Fruit fly (Drosophila melanogaster) whole organism, wandering third instar larva: Measurements from ENCODE around the gene Atxn7.

Experiments used
- Dfd ChIP-seq: fragments of >200 bp; optimal IDR thresholded peaks from 2 replicates; lab custom pipeline; 2017; ENCODE audit warnings: missing biosample characterization, missing genetic modification characterization
- Dif ChIP-seq: fragments of 200-275, 200-300 bp; sonication (Bioruptor generic); optimal IDR thresholded peaks from 2 replicates; lab custom pipeline; 2018; ENCODE audit warnings: missing biosample characterization, missing genetic modification characterization; ENCODE audit not compliant: partially characterized antibody
- HLH106 ChIP-seq: fragments of 200-800 bp; optimal IDR thresholded peaks from 3 replicates; lab custom pipeline; 2019; ENCODE audit warnings: missing biosample characterization, mild to moderate bottlenecking, missing genetic modification characterization, moderate library complexity
- pan ChIP-seq: fragments of >200 bp; optimal IDR thresholded peaks from 2 replicates; lab custom pipeline; 2017
- psq ChIP-seq: fragments of 200-800 bp; sonication (Bioruptor generic); optimal IDR thresholded peaks from 3 replicates; lab custom pipeline; 2017; ENCODE audit warnings: missing biosample characterization, mild to moderate bottlenecking, missing genetic modification characterization, moderate library complexity
- rgr ChIP-seq: fragments of 200-800 bp; sonication (Bioruptor generic); optimal IDR thresholded peaks from 3 replicates; lab custom pipeline; 2016; ENCODE audit warnings: missing biosample characterization, mild to moderate bottlenecking, missing genetic modification characterization
- usp ChIP-seq: fragments of >200 bp; optimal IDR thresholded peaks from 2 replicates; lab custom pipeline; 2017; ENCODE audit warnings: missing biosample characterization, missing genetic modification characterization

DNA sequence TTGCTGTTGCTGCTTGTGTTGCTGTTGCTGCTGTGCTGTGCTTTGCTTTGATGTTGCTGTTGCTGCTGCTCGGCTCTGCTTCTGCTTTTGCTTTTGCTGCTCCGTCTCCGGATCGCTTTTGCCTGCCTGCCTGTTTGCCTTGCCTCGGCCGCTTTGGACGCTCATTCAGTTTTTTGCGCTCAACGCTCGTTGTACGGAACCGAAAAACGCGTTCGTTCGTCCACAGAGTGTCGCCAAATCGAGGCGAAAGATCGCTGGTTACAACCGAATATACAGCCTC lies 52.5 kb downstream of the Atxn7 start, which contains the start of gene dpp:
- TF ChIP-seq rgr (GFP tag; lab: Kevin White, UChicago): no peak
- TF ChIP-seq Dfd (GFP tag; lab: Kevin White, UChicago): peak; percentile 63
- TF ChIP-seq pan (lab: Kevin White, UChicago): no peak
- TF ChIP-seq Dif (GFP tag; lab: Kevin White, UChicago): no peak
- no peak for TF ChIP-seq usp (GFP tag; lab: Kevin White, UChicago)
- no peak for TF ChIP-seq HLH106 (tag; lab: Kevin White, UChicago)
- TF ChIP-seq psq (GFP tag; lab: Kevin White, UChicago): no peak
